Fruit fly (Drosophila melanogaster): ENCODE results near the gene beg.

The beg gene

dm6 chr3L:17031971-17032370 lies 3.5 kb upstream of the beg start, which contains the start of gene Ilp8:
TSS of gene Ilp8 (minus strand) at chr3L:17032080.
- TF ChIP-seq psq (GFP tag; optimal IDR thresholded peaks at IDR 0.05), result no peak
- no peak for TF ChIP-seq CG32264 (GFP tag; optimal IDR thresholded peaks at IDR 0.05)
- TF ChIP-seq Dif (GFP tag; optimal IDR thresholded peaks at IDR 0.05; ENCODE audit: partially characterized antibody), result peak; percentile 49

- TF ChIP-seq OdsH (GFP tag; optimal IDR thresholded peaks at IDR 0.05) (no peak), rgr (GFP tag; optimal IDR thresholded peaks at IDR 0.05) (no peak), psq (GFP tag; optimal IDR thresholded peaks at IDR 0.05) (no peak), dmrt93B (GFP tag; optimal IDR thresholded peaks at IDR 0.05) (no peak), CrebA (GFP tag; optimal IDR thresholded peaks at IDR 0.05; ENCODE audit: borderline replicate concordance) (no peak), usp (GFP tag; optimal IDR thresholded peaks at IDR 0.05) (no peak)
Measured at dm6 chr3L:17033309-17033708, 2.2 kb upstream of the beg start.

- peak; percentile 29 for TF ChIP-seq Dif (GFP tag; optimal IDR thresholded peaks at IDR 0.05; ENCODE audit: partially characterized antibody)
- TF ChIP-seq Myc (optimal IDR thresholded peaks at IDR 0.05), result peak; percentile 18
- peak; percentile 45 for TF ChIP-seq Vsx2 (GFP tag; optimal IDR thresholded peaks at IDR 0.05; ENCODE audit: partially characterized antibody)
- no peak for TF ChIP-seq usp (GFP tag; optimal IDR thresholded peaks at IDR 0.05)
Measured at dm6 chr3L:17042297-17042921, 6.9 kb downstream of the beg start, which contains the start of the genes scaf6 and Papst2. TSS of gene scaf6 (minus strand) at chr3L:17042574. TSS of gene Papst2 (plus strand) at chr3L:17042797.

DNA sequence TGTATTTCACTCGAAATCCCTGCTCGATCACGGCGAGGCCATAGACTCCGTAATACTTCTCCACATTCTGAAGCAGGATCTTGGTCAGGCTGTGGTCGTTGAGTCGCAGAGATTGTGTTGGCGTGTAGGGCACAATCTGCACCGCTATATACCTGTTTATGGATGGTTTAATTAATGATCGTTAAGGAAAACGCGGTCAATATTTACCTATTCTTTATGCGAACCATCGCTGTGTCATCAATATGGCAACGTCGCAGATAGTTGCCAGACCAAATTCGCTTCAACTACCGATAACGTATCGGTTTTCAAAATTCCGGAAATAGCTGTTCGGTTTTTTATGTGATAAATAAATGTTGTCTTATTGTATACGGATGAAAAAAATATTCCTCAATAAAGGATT lies 9.3 kb downstream of the beg start, which contains the start of gene Pop5:
Pop5 (minus strand) TSS at position 240 of the 400 bp plus-strand sequence.
- TF ChIP-seq Dfd (GFP tag; optimal IDR thresholded peaks at IDR 0.05), result no peak
- TF ChIP-seq usp (GFP tag; optimal IDR thresholded peaks at IDR 0.05), result no peak
- peak; percentile 36 for TF ChIP-seq CG9705 (GFP tag; optimal IDR thresholded peaks at IDR 0.05)
- TF ChIP-seq Rel (GFP tag; optimal IDR thresholded peaks at IDR 0.05), result no peak
- no peak for TF ChIP-seq Rel (tag; optimal IDR thresholded peaks at IDR 0.05)
- TF ChIP-seq HLH106 (tag; optimal IDR thresholded peaks at IDR 0.05), result peak; percentile 24
- TF ChIP-seq brk (GFP tag; optimal IDR thresholded peaks at IDR 0.05), result no peak
- no peak for TF ChIP-seq sv (GFP tag; optimal IDR thresholded peaks at IDR 0.05)
- TF ChIP-seq woc (GFP tag; optimal IDR thresholded peaks at IDR 0.05), result no peak
- no peak for TF ChIP-seq tai (GFP tag; optimal IDR thresholded peaks at IDR 0.05)
- TF ChIP-seq Sp1 (GFP tag; optimal IDR thresholded peaks at IDR 0.05), result no peak
- no peak for TF ChIP-seq lola (GFP tag; optimal IDR thresholded peaks at IDR 0.05)
- TF ChIP-seq CrebA (GFP tag; optimal IDR thresholded peaks at IDR 0.05; ENCODE audit: borderline replicate concordance), result no peak

DNA sequence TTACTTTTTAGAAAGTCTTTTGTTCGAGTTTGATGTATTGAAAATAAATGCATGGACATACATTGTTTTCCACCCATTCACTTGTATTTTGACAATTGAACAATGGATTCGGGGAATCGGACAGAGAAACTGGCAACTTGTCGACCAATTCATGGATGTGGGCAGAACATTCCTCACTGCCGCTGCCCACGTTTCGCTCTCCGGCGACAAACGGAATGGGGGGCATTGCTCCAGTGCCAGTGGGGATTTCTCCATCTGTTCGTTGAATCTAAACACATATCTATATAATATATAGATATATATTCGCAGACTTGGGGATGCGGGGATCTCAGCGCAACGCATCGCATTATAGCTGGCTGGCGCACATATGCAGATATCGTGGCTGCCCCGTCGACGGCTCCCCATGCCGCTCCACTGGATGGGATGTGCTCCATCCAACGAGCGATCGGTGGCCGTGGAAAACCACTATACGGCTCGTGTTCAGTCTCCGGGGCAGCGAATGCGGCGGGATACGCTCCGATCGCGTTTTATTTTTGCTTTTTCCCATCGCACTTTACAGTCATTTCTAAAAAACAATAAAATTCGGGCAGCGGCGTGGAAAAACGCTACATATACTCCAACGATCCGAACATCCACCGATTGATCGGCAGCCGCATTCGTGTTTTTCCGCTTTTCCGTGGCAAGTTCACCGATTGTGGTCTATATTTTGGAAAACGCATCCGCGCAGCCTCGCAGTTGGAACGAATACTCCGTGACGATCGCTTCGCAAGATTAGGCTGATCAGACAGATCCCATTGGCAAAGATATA lies 10.2 kb downstream of the beg start, which contains the start of gene TpnC73F:
TpnC73F (plus strand) TSS at position 633 of the 808 bp plus-strand sequence.
- TF ChIP-seq Rel (GFP tag; optimal IDR thresholded peaks at IDR 0.05) (no peak), Rel (tag; optimal IDR thresholded peaks at IDR 0.05) (peak; percentile 6), lola (GFP tag; optimal IDR thresholded peaks at IDR 0.05) (no peak)

dm6 chr3L:17047811-17048239 lies 12.4 kb downstream of the beg start:
- TF ChIP-seq rgr (GFP tag; optimal IDR thresholded peaks at IDR 0.05) (peak; percentile 57), br (GFP tag; optimal IDR thresholded peaks at IDR 0.05) (peak; percentile 13), OdsH (GFP tag; optimal IDR thresholded peaks at IDR 0.05) (peak; percentile 33), GATAd (GFP tag; optimal IDR thresholded peaks at IDR 0.05) (no peak), psq (GFP tag; optimal IDR thresholded peaks at IDR 0.05) (peak; percentile 43), h (GFP tag; optimal IDR thresholded peaks at IDR 0.05) (peak; percentile 54), Hr78 (GFP tag; optimal IDR thresholded peaks at IDR 0.05) (no peak), Sp1 (GFP tag; optimal IDR thresholded peaks at IDR 0.05) (peak; percentile 33), Dfd (GFP tag; optimal IDR thresholded peaks at IDR 0.05) (peak; percentile 88)

- no peak for TF ChIP-seq Dif (GFP tag; optimal IDR thresholded peaks at IDR 0.05; ENCODE audit: partially characterized antibody)
- no peak for TF ChIP-seq Jra (GFP tag; optimal IDR thresholded peaks at IDR 0.05)
- no peak for TF ChIP-seq Hr78 (GFP tag; optimal IDR thresholded peaks at IDR 0.05)
- TF ChIP-seq Dfd (GFP tag; optimal IDR thresholded peaks at IDR 0.05), result no peak
- TF ChIP-seq brk (GFP tag; optimal IDR thresholded peaks at IDR 0.05), result no peak
- no peak for TF ChIP-seq dmrt93B (GFP tag; optimal IDR thresholded peaks at IDR 0.05)
- TF ChIP-seq jim (GFP tag; optimal IDR thresholded peaks at IDR 0.05), result no peak
- no peak for TF ChIP-seq foxo (GFP tag; optimal IDR thresholded peaks at IDR 0.05)
- TF ChIP-seq OdsH (GFP tag; optimal IDR thresholded peaks at IDR 0.05), result no peak
Measured at dm6 chr3L:17049314-17049713, 13.8 kb downstream of the beg start, which contains the start of gene rogdi. TSS of gene rogdi (plus strand) at chr3L:17049512.
